Worm (Caenorhabditis elegans): Measurements from ENCODE around the gene nmy-1.
"Not testable (repeated sequence)": the region's sequence is repeated elsewhere in the genome, so short reads cannot be mapped to it uniquely, and the experiment has no call there.

- TF ChIP-seq dao-5, him-1, W03F9.2 (tag; optimal IDR thresholded peaks at IDR 0.05): not testable (repeated sequence)
These were observed 15.1 kb upstream of the nmy-1 start, which contains the start of gene B0410.1 for ce11 chrX:2894273-2894672.
